Fruit fly (Drosophila melanogaster) whole organism, larva: ENCODE data around the gene robl37BC.

ENCODE experiments used
- noc ChIP-seq: fragments of 200-800 bp; sonication (Bioruptor generic); optimal IDR thresholded peaks from 3 replicates; lab custom pipeline; 2019; ENCODE audit warnings: missing biosample characterization, mild to moderate bottlenecking, missing genetic modification characterization, moderate library complexity

Gene robl37BC

dm6 chr2L:18985201-18986124 lies 25.2 kb upstream of the robl37BC start:
- peak; percentile 83 for TF ChIP-seq noc (tag; lab: Kevin White, UChicago)

- TF ChIP-seq noc (tag; lab: Kevin White, UChicago): no peak
These were observed 24.6 kb upstream of the robl37BC start for dm6 chr2L:18986125-18986498.

- peak; percentile 60 for TF ChIP-seq noc (tag; lab: Kevin White, UChicago)
These were observed 23.4 kb upstream of the robl37BC start, which contains the start of the genes Swip-1 and EMC5 for dm6 chr2L:18987078-18987895. Gene Swip-1, minus strand, starts transcription at chr2L:18987280. Gene EMC5, plus strand, starts transcription at chr2L:18987707.

DNA sequence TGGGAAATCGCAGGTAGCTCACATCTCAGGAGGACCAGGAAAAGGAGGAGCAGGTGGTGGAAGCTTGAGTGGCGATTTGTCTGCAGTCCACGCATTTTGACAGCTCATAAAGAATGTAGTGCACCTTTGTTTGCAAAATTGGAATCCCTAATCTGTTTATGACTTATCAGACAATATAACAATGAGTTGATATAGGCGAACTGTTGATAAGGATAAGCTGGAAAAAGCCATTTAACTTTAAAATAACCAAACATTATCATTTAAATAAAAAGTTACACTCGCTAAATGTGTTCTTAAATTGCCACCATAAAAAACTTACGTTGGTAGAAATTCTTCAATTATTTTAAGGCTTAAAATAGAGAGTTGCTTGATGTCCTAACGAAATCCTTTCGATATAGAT lies 20.5 kb upstream of the robl37BC start, which contains the start of gene CG15170:
Gene CG15170 (minus strand): TSS at position 101 of the 400 bp plus-strand sequence.
- TF ChIP-seq noc (tag; lab: Kevin White, UChicago): no peak

DNA sequence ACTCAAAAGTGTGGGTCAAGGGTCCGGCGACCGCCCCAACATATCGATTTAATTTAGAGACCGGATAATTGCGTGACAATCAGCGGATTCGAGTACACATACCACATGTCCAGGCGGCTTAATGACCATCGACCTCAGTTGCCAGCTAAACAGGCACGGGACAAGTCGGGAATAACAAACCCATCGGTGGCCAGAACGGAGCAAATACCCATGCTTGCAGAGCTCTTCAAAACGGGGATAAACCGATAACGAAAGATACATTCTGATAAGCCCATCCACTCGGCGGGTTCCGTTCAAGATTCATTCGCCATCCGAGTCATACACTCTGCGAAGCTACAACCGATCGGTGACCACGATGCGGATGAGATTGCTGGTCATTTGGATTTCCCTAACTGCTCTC lies 19.9 kb upstream of the robl37BC start, which contains the start of gene CG15169:
Gene CG15169 (plus strand): TSS at position 301 of the 400 bp plus-strand sequence.
- TF ChIP-seq noc (tag; lab: Kevin White, UChicago): no peak

- TF ChIP-seq noc (tag; lab: Kevin White, UChicago): no peak
These were observed 18.5 kb upstream of the robl37BC start, which contains the start of gene CG46465 for dm6 chr2L:18992196-18992595. Gene CG46465, plus strand, starts transcription at chr2L:18992496.

- TF ChIP-seq noc (tag; lab: Kevin White, UChicago): peak; percentile 14
These were observed 14.8 kb upstream of the robl37BC start, which contains the start of gene CG10650 for dm6 chr2L:18995660-18996417. Gene CG10650, minus strand, starts transcription at chr2L:18995934.

dm6 chr2L:18997148-18997547 lies 13.5 kb upstream of the robl37BC start, which contains the start of gene CG31792:
Gene CG31792, plus strand, starts transcription at chr2L:18997448.
- no peak for TF ChIP-seq noc (tag; lab: Kevin White, UChicago)

- no peak for TF ChIP-seq noc (tag; lab: Kevin White, UChicago)
These were observed 8.2 kb upstream of the robl37BC start for dm6 chr2L:19002468-19002867.

dm6 chr2L:19002959-19003371 lies 7.7 kb upstream of the robl37BC start, which contains the start of gene CG31793:
Gene CG31793, plus strand, starts transcription at chr2L:19003367.
- peak; percentile 88 for TF ChIP-seq noc (tag; lab: Kevin White, UChicago)

DNA sequence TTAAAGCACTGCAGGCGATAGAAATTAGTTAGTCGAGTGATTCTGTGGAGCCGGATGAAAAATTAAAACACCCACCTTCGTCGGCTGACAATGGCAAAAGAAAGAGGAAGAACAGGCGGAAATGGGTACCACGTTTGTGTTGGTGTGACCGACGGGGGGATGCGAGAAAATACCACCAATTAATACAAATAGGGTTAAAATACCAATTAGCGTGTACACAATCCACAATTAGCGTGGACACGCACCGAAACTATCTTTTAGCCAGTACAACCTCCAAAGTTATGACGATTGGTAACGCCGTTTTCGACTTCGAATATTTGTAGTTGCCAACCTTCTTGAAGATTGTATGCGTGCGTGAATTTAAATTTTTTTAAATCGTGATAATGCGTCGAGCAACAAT lies 1.5 kb upstream of the robl37BC start, which contains the start of gene RpL30:
Gene RpL30 (minus strand): TSS at position 177 of the 400 bp plus-strand sequence.
- TF ChIP-seq noc (tag; lab: Kevin White, UChicago): peak; percentile 82

DNA sequence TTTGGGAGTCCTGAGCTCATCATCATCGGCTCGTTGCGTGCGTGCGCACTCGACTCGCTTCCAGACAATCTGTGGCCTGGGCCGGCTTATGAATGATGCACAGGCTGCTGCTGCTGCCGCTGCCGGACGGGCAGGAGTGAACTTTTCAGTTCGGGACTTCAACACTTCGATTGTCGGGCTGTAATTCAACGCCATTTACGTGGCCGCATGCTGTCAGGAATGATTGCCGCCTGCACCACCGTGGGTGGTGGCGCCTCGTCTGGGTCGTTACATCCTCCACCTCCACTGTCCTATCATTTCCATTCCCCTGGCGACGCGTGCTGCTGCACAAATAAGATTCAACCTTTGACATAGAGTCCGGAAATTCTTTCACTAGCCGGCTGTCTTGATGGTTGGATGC lies 629 bp upstream of the robl37BC start:
- no peak for TF ChIP-seq noc (tag; lab: Kevin White, UChicago)

DNA sequence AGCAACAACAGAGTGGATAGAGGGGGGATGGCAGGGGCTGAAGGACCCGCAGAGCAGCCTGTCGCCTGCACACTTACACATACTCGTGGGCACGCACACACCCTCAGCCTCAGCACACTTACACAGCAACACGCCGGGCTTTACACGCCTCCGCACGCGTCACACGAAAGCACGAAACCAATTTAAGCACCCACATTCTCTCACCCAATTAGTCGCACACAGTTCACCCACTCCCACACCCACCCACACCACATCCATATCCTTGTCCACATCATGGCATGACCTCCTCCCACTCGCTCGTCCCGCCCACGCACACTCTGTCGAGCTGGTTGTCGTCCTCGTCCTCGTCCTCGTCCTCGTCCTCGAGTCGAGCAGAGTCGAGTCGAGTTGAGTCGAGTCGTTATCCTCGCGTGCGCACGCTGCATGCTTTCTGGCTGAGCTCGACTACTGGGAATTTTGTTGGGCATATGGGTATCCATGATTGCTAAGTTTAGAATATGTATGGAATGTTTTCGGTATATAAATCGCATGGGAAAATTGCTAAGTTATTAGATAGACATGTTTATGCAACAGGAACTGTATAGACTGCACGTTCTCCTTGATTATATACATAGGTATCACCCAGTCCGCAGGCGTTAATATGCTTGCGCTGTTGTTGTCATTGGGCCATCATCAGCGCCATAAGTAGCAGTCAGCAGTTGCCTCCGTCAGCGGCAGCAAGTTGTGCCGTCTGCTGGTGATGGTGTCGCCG lies 1.4 kb downstream of the robl37BC start:
- TF ChIP-seq noc (tag; lab: Kevin White, UChicago): peak; percentile 54

DNA sequence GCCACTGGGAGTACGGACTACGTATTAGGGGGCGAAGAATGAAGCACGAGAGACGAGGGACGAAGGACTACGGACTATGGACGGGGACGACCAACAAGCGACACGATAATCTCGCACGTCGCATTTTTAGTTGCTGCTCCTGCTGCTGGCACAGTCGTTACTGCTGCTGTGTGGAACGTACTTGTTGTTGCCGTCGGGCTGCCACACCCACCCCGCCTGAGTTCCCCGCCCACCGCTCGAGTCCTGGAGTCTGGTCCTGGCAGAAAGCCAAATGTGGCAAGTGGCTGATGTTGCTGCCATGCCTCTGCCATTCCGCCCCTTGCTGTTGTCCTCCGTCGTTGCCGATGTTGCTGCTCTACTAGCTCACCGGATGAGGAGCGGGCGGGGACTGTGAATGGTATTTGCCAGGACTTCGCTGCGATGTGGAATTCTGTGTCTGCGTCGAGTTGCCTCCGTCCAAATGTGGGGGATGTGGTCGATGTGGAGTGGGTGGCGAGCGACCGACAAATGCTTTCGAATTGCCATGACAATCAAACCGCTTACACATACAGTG lies 2.2 kb downstream of the robl37BC start:
- no peak for TF ChIP-seq noc (tag; lab: Kevin White, UChicago)
